Worm (Caenorhabditis elegans) whole organism, L1 larva: ENCODE results near the gene rab-37.
A peak's percentile ranks its signal among the peaks of the same experiment; 100 is the strongest.

ENCODE experiments used
- C34B4.2 ChIP-seq: sonication (generic microtip); optimal IDR thresholded peaks from 2 replicates; lab custom pipeline; 2017; ENCODE audit warnings: mild to moderate bottlenecking, missing genetic modification characterization, missing compliant biosample characterization
- Y116A8C.19 ChIP-seq: sonication (generic microtip); optimal IDR thresholded peaks from 2 replicates; lab custom pipeline; 2016; ENCODE audit warnings: missing compliant biosample characterization, missing genetic modification characterization, borderline replicate concordance
- aha-1 ChIP-seq: fragments of 150-350 bp; optimal IDR thresholded peaks from 2 replicates; lab custom pipeline; 2014; ENCODE audit warnings: missing biosample characterization, missing genetic modification characterization
- ama-1 ChIP-seq: fragments of 150-350 bp; optimal IDR thresholded peaks from 2 replicates; lab custom pipeline; 2014
- blmp-1 ChIP-seq: fragments of 150-350 bp; optimal IDR thresholded peaks from 2 replicates; lab custom pipeline; 2014; ENCODE audit warnings: missing biosample characterization, missing genetic modification characterization
- ceh-8 ChIP-seq: fragments of 200-800 bp; sonication (Bioruptor generic); optimal IDR thresholded peaks from 2 replicates; lab custom pipeline; 2018; ENCODE audit warnings: mild to moderate bottlenecking, missing genetic modification characterization, moderate library complexity, missing compliant biosample characterization
- ceh-82 ChIP-seq, 3 experiments: fragments of 150-350 bp in 1 of 3; sonication (generic microtip) in 2 of 3; optimal IDR thresholded peaks; 2 replicates each; lab custom pipeline; 2014 to 2017; ENCODE audit warnings: missing biosample characterization in 3 of 3, missing genetic modification characterization in 3 of 3
- ceh-88 ChIP-seq: fragments of 200-800 bp; sonication (Bioruptor generic); IDR thresholded peaks from 2 replicates; pipeline ENCODE4 v1.3.6; 2022; ENCODE audit warnings: missing genetic modification characterization, missing compliant biosample characterization
- ceh-90 ChIP-seq: sonication (generic microtip); optimal IDR thresholded peaks from 2 replicates; lab custom pipeline; 2016; ENCODE audit warnings: missing genetic modification characterization, missing compliant biosample characterization
- dsc-1 ChIP-seq: sonication (generic microtip); optimal IDR thresholded peaks from 2 replicates; lab custom pipeline; 2016; ENCODE audit warnings: mild to moderate bottlenecking, missing genetic modification characterization, missing compliant biosample characterization
- efl-1 ChIP-seq, 4 experiments: fragments of 150-350 bp; optimal IDR thresholded peaks in 3 of 4; peaks in 1 of 4; 1 replicate in 1 of 4; 2 replicates in 3 of 4; lab custom pipeline; 2014; ENCODE audit warnings: missing biosample characterization in 2 of 4, missing genetic modification characterization in 2 of 4, missing genetic modification reagents in 2 of 4
- egl-27 ChIP-seq, 2 experiments: fragments of 150-350 bp in 1 of 2; sonication (generic microtip); optimal IDR thresholded peaks; 3 replicates each; lab custom pipeline; 2017 to 2018; ENCODE audit warnings: missing biosample characterization in 2 of 2, missing genetic modification characterization in 2 of 2, missing genetic modification reagents in 2 of 2
- elt-2 ChIP-seq: sonication (generic microtip); optimal IDR thresholded peaks from 2 replicates; lab custom pipeline; 2016; ENCODE audit warnings: missing genetic modification characterization, mild to moderate bottlenecking, inconsistent platforms, missing compliant biosample characterization, missing genetic modification reagents
- fkh-10 ChIP-seq: sonication (generic microtip); optimal IDR thresholded peaks from 2 replicates; lab custom pipeline; 2017; ENCODE audit warnings: missing biosample characterization, missing genetic modification reagents, missing genetic modification characterization
- fkh-4 ChIP-seq: sonication (generic microtip); optimal IDR thresholded peaks from 2 replicates; lab custom pipeline; 2016; ENCODE audit warnings: missing compliant biosample characterization, missing genetic modification characterization, borderline replicate concordance
- fkh-8 ChIP-seq: sonication (generic microtip); optimal IDR thresholded peaks from 2 replicates; lab custom pipeline; 2016; ENCODE audit warnings: mild to moderate bottlenecking, missing genetic modification characterization, missing compliant biosample characterization
- hlh-17 ChIP-seq: fragments of 200-800 bp; sonication (Bioruptor generic); optimal IDR thresholded peaks from 2 replicates; lab custom pipeline; 2018; ENCODE audit warnings: missing genetic modification characterization, mild to moderate bottlenecking, missing compliant biosample characterization, moderate library complexity, borderline replicate concordance
- hlh-4 ChIP-seq: sonication (generic microtip); optimal IDR thresholded peaks from 2 replicates; lab custom pipeline; 2016; ENCODE audit warnings: mild to moderate bottlenecking, missing genetic modification characterization, missing compliant biosample characterization
- hpl-2 ChIP-seq: fragments of 150-350 bp; optimal IDR thresholded peaks from 2 replicates; lab custom pipeline; 2014; ENCODE audit warnings: missing biosample characterization, missing genetic modification reagents, missing genetic modification characterization
- irx-1 ChIP-seq: sonication (generic microtip); optimal IDR thresholded peaks from 2 replicates; lab custom pipeline; 2016; ENCODE audit warnings: missing genetic modification characterization, missing compliant biosample characterization
- isw-1 ChIP-seq: fragments of 200-800 bp; sonication (Bioruptor generic); IDR thresholded peaks from 2 replicates; pipeline ENCODE4 v1.3.6; 2022; ENCODE audit warnings: missing genetic modification characterization, missing compliant biosample characterization
- jun-1 ChIP-seq: fragments of 150-350 bp; optimal IDR thresholded peaks from 2 replicates; lab custom pipeline; 2014; ENCODE audit warnings: missing biosample characterization, missing genetic modification reagents, missing genetic modification characterization
- lin-14 ChIP-seq: fragments of 200-800 bp; sonication (Bioruptor generic); optimal IDR thresholded peaks from 2 replicates; lab custom pipeline; 2018; ENCODE audit warnings: mild to moderate bottlenecking, missing genetic modification characterization, moderate library complexity, missing compliant biosample characterization
- lin-39 ChIP-seq: fragments of 150-350 bp; optimal IDR thresholded peaks from 2 replicates; lab custom pipeline; 2014; ENCODE audit warnings: missing biosample characterization, missing genetic modification reagents, missing genetic modification characterization
- lir-3 ChIP-seq: sonication (generic microtip); optimal IDR thresholded peaks from 2 replicates; lab custom pipeline; 2016; ENCODE audit warnings: mild to moderate bottlenecking, missing genetic modification characterization, moderate library complexity, missing compliant biosample characterization; ENCODE audit not compliant: poor library complexity
- mdl-1 ChIP-seq, 2 experiments: fragments of 150-350 bp; optimal IDR thresholded peaks; 2 replicates each; lab custom pipeline; 2014 to 2017; ENCODE audit warnings: missing biosample characterization in 2 of 2, missing genetic modification characterization in 2 of 2, inconsistent platforms in 1 of 2
- mef-2 ChIP-seq: fragments of 150-350 bp; optimal IDR thresholded peaks from 2 replicates; lab custom pipeline; 2014; ENCODE audit warnings: missing biosample characterization, missing genetic modification characterization
- mep-1 ChIP-seq: fragments of 150-350 bp; optimal IDR thresholded peaks from 2 replicates; lab custom pipeline; 2014; ENCODE audit warnings: missing biosample characterization, missing genetic modification characterization
- nhr-11 ChIP-seq: fragments of 150-350 bp; optimal IDR thresholded peaks from 2 replicates; lab custom pipeline; 2014; ENCODE audit warnings: missing biosample characterization, missing genetic modification characterization
- nhr-12 ChIP-seq: sonication (generic microtip); optimal IDR thresholded peaks from 2 replicates; lab custom pipeline; 2017; ENCODE audit warnings: missing biosample characterization, missing genetic modification characterization
- nhr-19 ChIP-seq: fragments of 200-800 bp; sonication (Bioruptor generic); conservative IDR thresholded peaks from 2 replicates; pipeline ENCODE4 v1.3.6; 2022; ENCODE audit warnings: missing genetic modification characterization, missing compliant biosample characterization
- nhr-20 ChIP-seq: sonication (generic microtip); optimal IDR thresholded peaks from 2 replicates; lab custom pipeline; 2016; ENCODE audit warnings: mild to moderate bottlenecking, missing genetic modification characterization, missing compliant biosample characterization
- nhr-237 ChIP-seq: fragments of 150-350 bp; optimal IDR thresholded peaks from 2 replicates; lab custom pipeline; 2014; ENCODE audit warnings: missing biosample characterization, missing genetic modification characterization
- nhr-84 ChIP-seq: sonication (generic microtip); optimal IDR thresholded peaks from 2 replicates; lab custom pipeline; 2017; ENCODE audit warnings: missing biosample characterization, missing genetic modification characterization
- nhr-85 ChIP-seq: sonication (generic microtip); peaks from one replicate; lab custom pipeline; 2016; ENCODE audit warnings: missing genetic modification characterization, inconsistent platforms, missing compliant biosample characterization
- nhr-90 ChIP-seq: sonication (generic microtip); optimal IDR thresholded peaks from 2 replicates; lab custom pipeline; 2016; ENCODE audit warnings: mild to moderate bottlenecking, missing genetic modification characterization, missing compliant biosample characterization; ENCODE audit not compliant: poor library complexity
- pax-3 ChIP-seq: fragments of 200-800 bp; sonication (Bioruptor generic); optimal IDR thresholded peaks from 2 replicates; lab custom pipeline; 2018; ENCODE audit warnings: mild to moderate bottlenecking, missing genetic modification characterization, moderate library complexity, missing compliant biosample characterization
- pqm-1 ChIP-seq: sonication (generic microtip); optimal IDR thresholded peaks from 3 replicates; lab custom pipeline; 2017; ENCODE audit warnings: missing biosample characterization, missing genetic modification characterization
- snpc-4 ChIP-seq: fragments of 150-350 bp; optimal IDR thresholded peaks from 2 replicates; lab custom pipeline; 2014; ENCODE audit warnings: missing biosample characterization, missing genetic modification characterization
- snu-23 ChIP-seq: sonication (generic microtip); optimal IDR thresholded peaks from 2 replicates; lab custom pipeline; 2016; ENCODE audit warnings: missing genetic modification characterization, missing compliant biosample characterization
- sptf-1 ChIP-seq: fragments of 150-350 bp; optimal IDR thresholded peaks from 2 replicates; lab custom pipeline; 2014; ENCODE audit warnings: missing biosample characterization, missing genetic modification characterization
- swsn-7 ChIP-seq: sonication (generic microtip); optimal IDR thresholded peaks from 2 replicates; lab custom pipeline; 2016; ENCODE audit warnings: missing genetic modification characterization, missing compliant biosample characterization
- tbx-2 ChIP-seq: sonication (generic microtip); optimal IDR thresholded peaks from 2 replicates; lab custom pipeline; 2016; ENCODE audit warnings: missing genetic modification characterization, missing compliant biosample characterization
- unc-130 ChIP-seq: fragments of 150-350 bp; optimal IDR thresholded peaks from 2 replicates; lab custom pipeline; 2017; ENCODE audit warnings: missing biosample characterization, missing genetic modification characterization, inconsistent platforms
- unc-62 ChIP-seq: fragments of 150-350 bp; optimal IDR thresholded peaks from 2 replicates; lab custom pipeline; 2014; ENCODE audit warnings: missing biosample characterization, missing genetic modification reagents, missing genetic modification characterization
- unc-86 ChIP-seq: sonication (generic microtip); optimal IDR thresholded peaks from 2 replicates; lab custom pipeline; 2016; ENCODE audit warnings: missing genetic modification characterization, missing compliant biosample characterization
- unc-98 ChIP-seq: fragments of 200-800 bp; sonication (Bioruptor generic); IDR thresholded peaks from 2 replicates; pipeline ENCODE4 v1.3.6; 2022; ENCODE audit warnings: missing genetic modification characterization, missing compliant biosample characterization
- vab-15 ChIP-seq: sonication (generic microtip); optimal IDR thresholded peaks from 2 replicates; lab custom pipeline; 2017; ENCODE audit warnings: missing genotype, mild to moderate bottlenecking, missing genetic modification characterization, missing compliant biosample characterization
- xbp-1 ChIP-seq: sonication (generic microtip); optimal IDR thresholded peaks from 2 replicates; lab custom pipeline; 2016; ENCODE audit warnings: missing genetic modification characterization, missing compliant biosample characterization
- zag-1 ChIP-seq: fragments of 150-350 bp; optimal IDR thresholded peaks from 2 replicates; lab custom pipeline; 2014; ENCODE audit warnings: missing biosample characterization, missing genetic modification characterization
- ztf-11 ChIP-seq, 2 experiments: sonication (generic microtip); optimal IDR thresholded peaks; 2 replicates each; lab custom pipeline; 2016 to 2017; ENCODE audit warnings: missing genetic modification characterization in 2 of 2, missing biosample characterization in 1 of 2, missing compliant biosample characterization in 1 of 2
- ztf-4 ChIP-seq: fragments of 150-350 bp; optimal IDR thresholded peaks from 2 replicates; lab custom pipeline; 2014; ENCODE audit warnings: missing biosample characterization, missing genetic modification characterization

Gene rab-37

ce11 chrX:4190537-4191144, 45.0 kb downstream of the rab-37 start, which contains the start of gene vha-12:
Gene vha-12, plus strand, starts transcription at chrX:4191094.
- TF ChIP-seq fkh-10 (GFP tag; lab: Kevin White, UChicago): peak; percentile 83
- no peak for TF ChIP-seq nhr-84 (tag; lab: Kevin White, UChicago)
- peak; percentile 86 for TF ChIP-seq mep-1
- peak; percentile 65 for TF ChIP-seq lin-39
- TF ChIP-seq blmp-1: peak; percentile 80
- peak; percentile 91 for TF ChIP-seq nhr-237 (tag; lab: Kevin White, UChicago)
- TF ChIP-seq snu-23: peak; percentile 95
- peak; percentile 96 for TF ChIP-seq nhr-85
- peak in 1 of 2 experiments; percentile 70 for TF ChIP-seq ztf-11 (tag; optimal IDR thresholded peaks at IDR 0.05; lab: Kevin White, UChicago)
- no peak for TF ChIP-seq aha-1 (tag; lab: Kevin White, UChicago)
- TF ChIP-seq elt-2 (tag; lab: Kevin White, UChicago): peak; percentile 77
- TF ChIP-seq nhr-12 (tag; lab: Kevin White, UChicago): no peak
- peak; percentile 95 for TF ChIP-seq tbx-2
- TF ChIP-seq unc-62: no peak
- no peak for TF ChIP-seq Y116A8C.19 (tag; lab: Kevin White, UChicago)
- no peak for TF ChIP-seq hlh-4 (tag; lab: Kevin White, UChicago)
- TF ChIP-seq ama-1: peak; percentile 44
- TF ChIP-seq lin-14 (GFP tag; lab: Kevin White, UChicago): peak; percentile 98
- TF ChIP-seq ztf-4 (tag; lab: Kevin White, UChicago): peak; percentile 78
- peak; percentile 65 for TF ChIP-seq irx-1 (tag; lab: Kevin White, UChicago)
- TF ChIP-seq dsc-1 (tag; lab: Kevin White, UChicago): peak; percentile 77
- peak; percentile 81 to 93 for TF ChIP-seq efl-1 (optimal IDR thresholded peaks at IDR 0.05; lab: Kevin White, UChicago)
- TF ChIP-seq efl-1 (GFP tag; optimal IDR thresholded peaks at IDR 0.05 in 1 of 2; lab: Kevin White, UChicago): peak; percentile 60 to 96
- no peak for TF ChIP-seq pqm-1
- TF ChIP-seq ceh-88 (GFP tag; lab: Robert Waterston, UW): peak; percentile 51; the same call in 1 of the 2 replicates
- TF ChIP-seq ceh-8 (GFP tag; lab: Kevin White, UChicago): peak; percentile 14
- TF ChIP-seq unc-98 (GFP tag; lab: Robert Waterston, UW): no peak
- TF ChIP-seq isw-1 (GFP tag; lab: Robert Waterston, UW): peak; percentile 90
- TF ChIP-seq xbp-1 (tag; lab: Kevin White, UChicago): peak; percentile 94
- TF ChIP-seq sptf-1 (tag; lab: Kevin White, UChicago): no peak
- no peak for TF ChIP-seq C34B4.2 (tag; lab: Kevin White, UChicago)
- peak; percentile 59 for TF ChIP-seq lir-3
- TF ChIP-seq ceh-82 (tag; optimal IDR thresholded peaks at IDR 0.05; lab: Kevin White, UChicago): peak; percentile 81 to 96 (median 94)
- TF ChIP-seq unc-130: no peak
- peak; percentile 89 for TF ChIP-seq fkh-8 (tag; lab: Kevin White, UChicago)
- no peak for TF ChIP-seq zag-1 (tag; lab: Kevin White, UChicago)
- peak; percentile 68 for TF ChIP-seq snpc-4 (tag; lab: Kevin White, UChicago)
- TF ChIP-seq vab-15 (tag; lab: Kevin White, UChicago): no peak
- TF ChIP-seq nhr-19 (GFP tag; lab: Robert Waterston, UW): peak; percentile 90
- no peak for TF ChIP-seq hpl-2 (GFP tag; lab: Kevin White, UChicago)
- no peak for TF ChIP-seq fkh-4
- TF ChIP-seq mef-2 (tag; lab: Kevin White, UChicago): peak; percentile 71
- peak; percentile 88 for TF ChIP-seq jun-1 (tag; lab: Kevin White, UChicago)
- TF ChIP-seq mdl-1 (tag; optimal IDR thresholded peaks at IDR 0.05; lab: Kevin White, UChicago): peak in 1 of 2 experiments; percentile 89
- peak; percentile 90 for TF ChIP-seq unc-86 (tag; lab: Kevin White, UChicago)
- peak; percentile 96 for TF ChIP-seq nhr-20 (tag; lab: Kevin White, UChicago)
- peak; percentile 73 for TF ChIP-seq pax-3
- TF ChIP-seq ceh-90: no peak
- peak; percentile 74 to 87 for TF ChIP-seq egl-27 (tag; optimal IDR thresholded peaks at IDR 0.05; lab: Kevin White, UChicago)
- no peak for TF ChIP-seq hlh-17 (GFP tag; lab: Kevin White, UChicago)
- TF ChIP-seq swsn-7: peak; percentile 94
- peak; percentile 63 for TF ChIP-seq nhr-11 (tag; lab: Kevin White, UChicago)
- peak; percentile 92 for TF ChIP-seq nhr-90
